Worm (Caenorhabditis elegans) whole organism, young adult: ENCODE data around the gene npr-3.

ENCODE experiments used
- B0019.2 ChIP-seq: fragments of 200-800 bp; sonication (Bioruptor generic); conservative IDR thresholded peaks from 2 replicates; pipeline ENCODE4 v1.3.6; 2022; ENCODE audit warnings: missing genetic modification reagents, missing genetic modification characterization, missing compliant biosample characterization
- B0035.1 ChIP-seq: sonication (generic microtip); optimal IDR thresholded peaks from 2 replicates; lab custom pipeline; 2016; ENCODE audit warnings: missing genetic modification characterization, mild to moderate bottlenecking, missing compliant biosample characterization, missing genotype, missing genetic modification reagents
- F22D6.2 ChIP-seq: sonication (generic microtip); optimal IDR thresholded peaks from 2 replicates; lab custom pipeline; 2016; ENCODE audit warnings: mild to moderate bottlenecking, missing genetic modification characterization, missing compliant biosample characterization
- F33H1.4 ChIP-seq: fragments of 200-800 bp; sonication (Bioruptor generic); IDR thresholded peaks from 2 replicates; pipeline ENCODE4 v1.3.6; 2022; ENCODE audit warnings: missing genetic modification reagents, missing genetic modification characterization, missing compliant biosample characterization
- F39B2.1 ChIP-seq: fragments of 200-800 bp; sonication (Bioruptor generic); IDR thresholded peaks from 2 replicates; pipeline ENCODE4 v1.3.6; 2022; ENCODE audit warnings: missing genetic modification reagents, missing genetic modification characterization, missing compliant biosample characterization
- K11D2.4 ChIP-seq: fragments of 200-800 bp; sonication (Bioruptor generic); IDR thresholded peaks from 2 replicates; pipeline ENCODE4 v1.3.6; 2022; ENCODE audit warnings: missing genetic modification reagents, missing genetic modification characterization, missing compliant biosample characterization
- Y67H2A.10 ChIP-seq: fragments of 200-800 bp; sonication (Bioruptor generic); conservative IDR thresholded peaks from 2 replicates; pipeline ENCODE4 v1.3.6; 2022; ENCODE audit warnings: missing genetic modification reagents, missing genetic modification characterization, missing compliant biosample characterization
- Y79H2A.3 ChIP-seq: fragments of 200-800 bp; sonication (Bioruptor generic); conservative IDR thresholded peaks from 2 replicates; pipeline ENCODE4 v1.3.6; 2022; ENCODE audit warnings: missing genetic modification reagents, missing genetic modification characterization, missing compliant biosample characterization
- aptf-2 ChIP-seq: fragments of 200-800 bp; sonication (Bioruptor generic); conservative IDR thresholded peaks from 2 replicates; pipeline ENCODE4 v1.3.6; 2022; ENCODE audit warnings: missing genetic modification reagents, missing genetic modification characterization, missing compliant biosample characterization
- attf-6 ChIP-seq: fragments of 200-800 bp; sonication (Bioruptor generic); IDR thresholded peaks from 2 replicates; pipeline ENCODE4 v1.3.6; 2022; ENCODE audit warnings: missing genetic modification reagents, missing genetic modification characterization, missing compliant biosample characterization
- ceh-100 ChIP-seq: fragments of 200-800 bp; sonication (Bioruptor generic); IDR thresholded peaks from 2 replicates; pipeline ENCODE4 v1.3.6; 2022; ENCODE audit warnings: missing genetic modification reagents, missing genetic modification characterization, missing compliant biosample characterization
- dox-1 ChIP-seq: fragments of 200-800 bp; sonication (Bioruptor generic); IDR thresholded peaks from 2 replicates; pipeline ENCODE4 v1.3.6; 2022; ENCODE audit warnings: missing genetic modification reagents, missing genetic modification characterization, missing compliant biosample characterization
- dpl-1 ChIP-seq: fragments of 150-350 bp; optimal IDR thresholded peaks from 2 replicates; lab custom pipeline; 2014; ENCODE audit warnings: missing biosample characterization, missing genetic modification reagents, missing genetic modification characterization
- efl-1 ChIP-seq: fragments of 150-350 bp; optimal IDR thresholded peaks from 2 replicates; lab custom pipeline; 2014; ENCODE audit warnings: missing biosample characterization, missing genetic modification reagents, missing genetic modification characterization
- fkh-3 ChIP-seq: sonication (generic microtip); optimal IDR thresholded peaks from 2 replicates; lab custom pipeline; 2016; ENCODE audit warnings: mild to moderate bottlenecking, missing genetic modification characterization, missing compliant biosample characterization
- gei-17 ChIP-seq: fragments of 200-800 bp; sonication (Bioruptor generic); optimal IDR thresholded peaks from 2 replicates; lab custom pipeline; 2018; ENCODE audit warnings: mild to moderate bottlenecking, missing genetic modification characterization, missing compliant biosample characterization
- hmg-20 ChIP-seq: fragments of 200-800 bp; sonication (Bioruptor generic); IDR thresholded peaks from 2 replicates; pipeline ENCODE4 v1.3.6; 2022; ENCODE audit warnings: missing genetic modification reagents, missing genetic modification characterization, missing compliant biosample characterization
- lir-1 ChIP-seq: fragments of 200-800 bp; sonication (Bioruptor generic); conservative IDR thresholded peaks from 2 replicates; pipeline ENCODE4 v1.3.6; 2022; ENCODE audit warnings: missing genetic modification reagents, missing genetic modification characterization, missing compliant biosample characterization
- lsl-1 ChIP-seq: fragments of 200-800 bp; sonication (Bioruptor generic); optimal IDR thresholded peaks from 2 replicates; lab custom pipeline; 2018; ENCODE audit warnings: mild to moderate bottlenecking, missing genetic modification characterization, moderate library complexity, missing compliant biosample characterization
- madf-6 ChIP-seq: fragments of 200-800 bp; sonication (Bioruptor generic); IDR thresholded peaks from 2 replicates; pipeline ENCODE4 v1.3.6; 2022; ENCODE audit warnings: missing genetic modification reagents, missing genetic modification characterization, missing compliant biosample characterization
- madf-8 ChIP-seq: fragments of 200-800 bp; sonication (Bioruptor generic); conservative IDR thresholded peaks from 2 replicates; pipeline ENCODE4 v1.3.6; 2022; ENCODE audit warnings: missing genetic modification reagents, missing genetic modification characterization, missing compliant biosample characterization
- mcd-1 ChIP-seq: fragments of 200-800 bp; sonication (Bioruptor generic); IDR thresholded peaks from 2 replicates; pipeline ENCODE4 v1.3.6; 2022; ENCODE audit warnings: missing genetic modification reagents, missing genetic modification characterization, missing compliant biosample characterization
- nfya-1 ChIP-seq: sonication (generic microtip); optimal IDR thresholded peaks from 2 replicates; lab custom pipeline; 2017; ENCODE audit warnings: antibody characterized with exemption, missing compliant biosample characterization, missing genetic modification characterization, borderline replicate concordance; ENCODE audit not compliant: insufficient read depth
- nhr-120 ChIP-seq: fragments of 200-800 bp; sonication (Bioruptor generic); IDR thresholded peaks from 2 replicates; pipeline ENCODE4 v1.3.6; 2022; ENCODE audit warnings: missing genetic modification characterization, missing compliant biosample characterization
- nhr-90 ChIP-seq: sonication (generic microtip); optimal IDR thresholded peaks from 2 replicates; lab custom pipeline; 2016; ENCODE audit warnings: missing genotype, mild to moderate bottlenecking, missing genetic modification characterization, missing compliant biosample characterization
- pha-4 ChIP-seq: fragments of 150-350 bp; sonication (generic microtip); optimal IDR thresholded peaks from 2 replicates; lab custom pipeline; 2014; ENCODE audit warnings: missing biosample characterization, missing genetic modification reagents, missing genetic modification characterization
- repo-1 ChIP-seq: sonication (generic microtip); optimal IDR thresholded peaks from 2 replicates; lab custom pipeline; 2017; ENCODE audit warnings: mild to moderate bottlenecking, missing genetic modification characterization, missing compliant biosample characterization
- sea-2 ChIP-seq: fragments of 200-800 bp; sonication (Bioruptor generic); IDR thresholded peaks from 2 replicates; pipeline ENCODE4 v1.3.6; 2022; ENCODE audit warnings: missing genetic modification characterization, missing compliant biosample characterization
- snpc-1.3 ChIP-seq: sonication (generic microtip); optimal IDR thresholded peaks from 2 replicates; lab custom pipeline; 2017; ENCODE audit warnings: missing genetic modification characterization, mild to moderate bottlenecking, missing compliant biosample characterization, antibody characterized with exemption, moderate library complexity, missing genotype, missing genetic modification reagents; ENCODE audit not compliant: insufficient read depth
- somi-1 ChIP-seq: fragments of 200-800 bp; sonication (Bioruptor generic); optimal IDR thresholded peaks from 2 replicates; lab custom pipeline; 2018; ENCODE audit warnings: mild to moderate bottlenecking, missing genetic modification characterization, missing compliant biosample characterization
- unc-130 ChIP-seq: sonication (generic microtip); optimal IDR thresholded peaks from 2 replicates; lab custom pipeline; 2016; ENCODE audit warnings: missing genetic modification reagents, missing genetic modification characterization, missing compliant biosample characterization
- xnd-1 ChIP-seq: sonication (generic microtip); optimal IDR thresholded peaks from 2 replicates; lab custom pipeline; 2016; ENCODE audit warnings: missing genotype, missing genetic modification reagents, missing genetic modification characterization, missing compliant biosample characterization
- zim-3 ChIP-seq: sonication (generic microtip); optimal IDR thresholded peaks from 2 replicates; lab custom pipeline; 2017; ENCODE audit warnings: mild to moderate bottlenecking, missing genetic modification characterization, moderate library complexity, missing compliant biosample characterization
- ztf-25 ChIP-seq: fragments of 200-800 bp; sonication (Bioruptor generic); IDR thresholded peaks from 2 replicates; pipeline ENCODE4 v1.3.6; 2022; ENCODE audit warnings: missing genetic modification reagents, missing genetic modification characterization, missing compliant biosample characterization
- ztf-3 ChIP-seq: fragments of 200-800 bp; sonication (Bioruptor generic); optimal IDR thresholded peaks from 2 replicates; lab custom pipeline; 2018; ENCODE audit warnings: mild to moderate bottlenecking, missing genetic modification characterization, missing compliant biosample characterization

The npr-3 gene

DNA sequence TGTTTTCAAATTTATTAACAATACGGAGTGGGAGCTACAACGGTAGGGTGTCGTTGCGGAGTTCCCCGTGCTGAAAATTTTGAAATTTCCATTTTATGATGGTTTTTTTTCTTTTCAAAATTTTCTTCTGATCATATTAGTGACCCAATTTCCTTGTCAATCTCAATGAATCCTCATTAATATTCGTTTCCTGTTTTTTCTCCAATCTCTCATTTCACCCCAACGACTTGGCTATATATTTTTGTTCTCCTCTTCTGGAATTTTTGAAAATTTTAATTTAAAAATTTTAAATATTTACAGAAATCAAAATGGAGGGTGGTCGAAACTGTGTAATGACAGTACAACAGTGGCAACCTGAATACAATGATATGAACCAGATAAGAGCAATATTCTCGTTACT, at the start of gene npr-3:
Gene npr-3 (plus strand): TSS at position 301 of the 400 bp plus-strand sequence.
- TF ChIP-seq ztf-3 (GFP tag; lab: Kevin White, UChicago), result no peak
- no peak for TF ChIP-seq Y79H2A.3 (GFP tag; lab: Robert Waterston, UW)
- no peak for TF ChIP-seq lir-1
- no peak for TF ChIP-seq somi-1
- no peak for TF ChIP-seq sea-2
- TF ChIP-seq gei-17 (GFP tag; lab: Kevin White, UChicago), result no peak
- TF ChIP-seq ceh-100 (GFP tag; lab: Robert Waterston, UW), result no peak
- no peak for TF ChIP-seq pha-4 (tag; lab: Kevin White, UChicago)
- no peak for TF ChIP-seq Y67H2A.10 (GFP tag; lab: Robert Waterston, UW)
- no peak for TF ChIP-seq dox-1 (GFP tag; lab: Robert Waterston, UW)
- no peak for TF ChIP-seq fkh-3
- TF ChIP-seq zim-3, result no peak
- TF ChIP-seq nhr-90 (tag; lab: Kevin White, UChicago), result no peak
- no peak for TF ChIP-seq nfya-1 (tag; lab: Kevin White, UChicago)

DNA sequence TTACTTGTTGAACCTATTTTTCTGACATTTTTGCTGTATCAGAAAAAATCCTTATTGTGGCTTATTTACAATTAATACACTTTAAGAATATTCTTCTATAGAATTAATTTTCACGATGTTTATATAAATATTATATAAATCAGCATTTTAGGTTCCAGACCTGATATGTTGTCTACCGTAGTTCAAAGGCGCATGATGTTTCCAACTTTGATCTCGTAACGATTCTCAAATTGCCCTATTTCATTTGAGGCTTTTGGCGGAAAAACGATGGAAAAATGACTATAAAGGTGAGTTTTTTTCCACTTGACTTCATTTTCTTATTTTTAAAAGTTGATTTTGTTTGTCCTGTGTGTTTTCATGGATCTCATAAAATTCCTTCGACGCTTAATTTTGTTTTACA, 49.7 kb upstream of the npr-3 start, which contains the start of gene gfat-2:
Gene gfat-2 (plus strand): TSS at position 145 of the 400 bp plus-strand sequence.
- TF ChIP-seq snpc-1.3 (tag; lab: Kevin White, UChicago) (peak; percentile 10), xnd-1 (tag; lab: Kevin White, UChicago) (peak; percentile 73), madf-6 (GFP tag; lab: Robert Waterston, UW) (peak; percentile 96), dpl-1 (GFP tag; lab: Kevin White, UChicago) (peak; percentile 25), lsl-1 (peak; percentile 81), hmg-20 (GFP tag; lab: Robert Waterston, UW) (no peak), mcd-1 (GFP tag; lab: Robert Waterston, UW) (no peak), F33H1.4 (GFP tag; lab: Robert Waterston, UW) (peak; percentile 66; the same call in 1 of the 2 replicates), F39B2.1 (GFP tag; lab: Robert Waterston, UW) (no peak), unc-130 (GFP tag; lab: Kevin White, UChicago) (no peak), aptf-2 (GFP tag; lab: Robert Waterston, UW) (no peak), efl-1 (GFP tag; lab: Kevin White, UChicago) (peak; percentile 72), madf-8 (peak; percentile 91)
- TF ChIP-seq, all 124 proteins: peak for 8

DNA sequence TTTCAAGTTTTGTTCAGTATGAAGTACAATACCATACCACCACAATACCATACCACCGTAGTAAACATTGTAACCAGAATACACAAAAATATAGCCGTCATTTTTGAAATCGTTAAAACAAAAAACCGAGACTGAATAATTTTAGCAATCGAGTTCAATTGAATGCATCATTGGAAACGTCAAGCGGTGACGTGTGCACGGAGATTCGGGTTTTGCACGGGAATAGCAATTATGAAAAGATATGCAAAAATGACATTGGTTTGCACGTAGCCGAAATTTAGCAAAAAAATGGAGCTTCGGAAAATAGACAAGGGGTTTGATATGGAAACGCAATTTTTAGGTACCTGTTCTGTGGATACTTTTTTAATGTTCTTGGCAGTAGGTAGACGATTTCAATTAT, 44.9 kb upstream of the npr-3 start, which contains the start of gene F22B3.10:
Gene F22B3.10 (minus strand): TSS at position 101 of the 400 bp plus-strand sequence.
- TF ChIP-seq nhr-120 (GFP tag; lab: Robert Waterston, UW), result no peak
- no peak for TF ChIP-seq efl-1 (GFP tag; lab: Kevin White, UChicago)
- no peak for TF ChIP-seq F22D6.2

DNA sequence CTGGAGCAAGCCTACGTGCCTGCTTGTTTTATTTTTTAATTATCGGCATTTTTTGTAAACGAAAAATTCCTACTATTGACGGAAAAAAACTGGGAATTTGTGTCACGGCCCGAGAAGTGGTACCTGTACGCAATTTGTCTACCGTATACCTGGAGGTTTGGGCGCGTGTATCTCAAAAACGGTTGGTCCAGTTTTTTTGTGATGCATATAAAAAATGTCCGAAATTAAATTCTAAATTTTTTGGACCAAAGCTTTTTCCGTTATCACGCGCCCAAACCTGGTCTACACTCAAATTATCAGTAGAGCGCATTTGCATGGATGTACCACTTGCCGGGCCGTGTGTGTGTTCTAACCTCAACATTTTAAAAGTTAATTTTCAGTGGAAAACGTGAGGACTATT, 43.1 kb upstream of the npr-3 start, which contains the start of gene F22B3.5:
Gene F22B3.5 (minus strand): TSS at position 101 of the 400 bp plus-strand sequence.
- TF ChIP-seq mcd-1 (GFP tag; lab: Robert Waterston, UW), result peak; percentile 59; the same call in 1 of the 2 replicates

DNA sequence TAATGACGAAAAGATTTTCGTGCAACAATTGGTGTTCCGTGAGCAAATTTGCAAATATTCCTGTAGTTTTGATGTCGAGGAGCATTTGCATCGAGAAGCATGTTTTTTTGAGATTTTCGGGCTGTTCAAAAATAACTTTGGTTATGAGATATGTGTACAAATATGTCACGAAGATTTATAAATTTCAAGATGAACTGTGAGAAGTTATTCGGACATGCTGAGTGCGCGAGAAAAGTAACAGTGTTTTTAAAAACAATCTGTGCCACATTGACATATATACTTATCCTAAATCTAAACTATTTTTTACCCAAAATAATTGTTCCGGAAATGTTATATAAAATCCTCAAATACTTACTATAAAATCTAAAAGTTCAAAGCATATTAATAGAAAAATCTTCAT, 38.1 kb upstream of the npr-3 start, which contains the start of gene F22B3.7:
Gene F22B3.7 (minus strand): TSS at position 101 of the 400 bp plus-strand sequence.
- TF ChIP-seq K11D2.4 (GFP tag; lab: Robert Waterston, UW) (no peak), attf-6 (GFP tag; lab: Robert Waterston, UW) (no peak), B0035.1 (tag; lab: Kevin White, UChicago) (no peak), B0019.2 (GFP tag; lab: Robert Waterston, UW) (no peak), ztf-25 (GFP tag; lab: Robert Waterston, UW) (no peak), nfya-1 (tag; lab: Kevin White, UChicago) (no peak), repo-1 (no peak), madf-6 (GFP tag; lab: Robert Waterston, UW) (no peak)
